Worm (Caenorhabditis elegans) whole organism, L2 larva: ENCODE results near the gene ZK938.11.

Experiments
- C34F6.9 ChIP-seq: fragments of 150-350 bp; optimal IDR thresholded peaks from 2 replicates; lab custom pipeline; 2014; ENCODE audit warnings: missing biosample characterization, missing genetic modification characterization
- F13H6.1 ChIP-seq: sonication (generic microtip); optimal IDR thresholded peaks from 2 replicates; lab custom pipeline; 2016; ENCODE audit warnings: missing genetic modification characterization, missing compliant biosample characterization
- R02D3.7 ChIP-seq: fragments of 150-350 bp; optimal IDR thresholded peaks from 2 replicates; lab custom pipeline; 2014; ENCODE audit warnings: missing biosample characterization, missing genetic modification characterization
- ZK546.5 ChIP-seq: sonication (generic microtip); optimal IDR thresholded peaks from 2 replicates; lab custom pipeline; 2017; ENCODE audit warnings: missing biosample characterization, missing genetic modification characterization
- aly-2 ChIP-seq: fragments of 150-350 bp; optimal IDR thresholded peaks from 2 replicates; lab custom pipeline; 2014; ENCODE audit warnings: missing biosample characterization, missing genetic modification characterization
- ama-1 ChIP-seq: fragments of 150-350 bp; optimal IDR thresholded peaks from 2 replicates; lab custom pipeline; 2018; ENCODE audit warnings: inconsistent platforms
- blmp-1 ChIP-seq: sonication (generic microtip); optimal IDR thresholded peaks from 2 replicates; lab custom pipeline; 2017; ENCODE audit warnings: missing genetic modification characterization, mild to moderate bottlenecking, missing compliant biosample characterization, antibody characterized with exemption, moderate library complexity; ENCODE audit not compliant: insufficient read depth
- ceh-16 ChIP-seq: fragments of 150-350 bp; optimal IDR thresholded peaks from 2 replicates; lab custom pipeline; 2014; ENCODE audit warnings: missing biosample characterization, missing genetic modification characterization
- ceh-82 ChIP-seq: fragments of 150-350 bp; optimal IDR thresholded peaks from 2 replicates; lab custom pipeline; 2014; ENCODE audit warnings: missing biosample characterization, missing genetic modification characterization
- dmd-4 ChIP-seq: sonication (generic microtip); optimal IDR thresholded peaks from 2 replicates; lab custom pipeline; 2017; ENCODE audit warnings: missing biosample characterization, missing genetic modification characterization
- egl-27 ChIP-seq: sonication (generic microtip); optimal IDR thresholded peaks from 3 replicates; lab custom pipeline; 2017; ENCODE audit warnings: missing biosample characterization, missing genetic modification reagents, missing genetic modification characterization
- elt-1 ChIP-seq: fragments of 150-350 bp; optimal IDR thresholded peaks from 2 replicates; lab custom pipeline; 2014; ENCODE audit warnings: missing biosample characterization, missing genetic modification characterization
- elt-3 ChIP-seq: sonication (generic microtip); optimal IDR thresholded peaks from 2 replicates; lab custom pipeline; 2017; ENCODE audit warnings: missing biosample characterization, missing genetic modification characterization
- fos-1 ChIP-seq: fragments of 150-350 bp; optimal IDR thresholded peaks from 2 replicates; lab custom pipeline; 2014; ENCODE audit warnings: missing biosample characterization, missing genetic modification characterization
- gmeb-1 ChIP-seq: fragments of 150-350 bp; optimal IDR thresholded peaks from 2 replicates; lab custom pipeline; 2014; ENCODE audit warnings: missing biosample characterization, missing genetic modification characterization
- lin-13 ChIP-seq: fragments of 150-350 bp; optimal IDR thresholded peaks from 2 replicates; lab custom pipeline; 2014; ENCODE audit warnings: missing biosample characterization, missing genetic modification reagents, missing genetic modification characterization
- lsy-2 ChIP-seq, 2 experiments: fragments of 150-350 bp in 1 of 2; sonication (generic microtip) in 1 of 2; optimal IDR thresholded peaks; 2 replicates each; lab custom pipeline; 2014 to 2017; ENCODE audit warnings: missing biosample characterization in 2 of 2, missing genetic modification characterization in 2 of 2
- mab-5 ChIP-seq: fragments of 150-350 bp; optimal IDR thresholded peaks from 2 replicates; lab custom pipeline; 2014; ENCODE audit warnings: missing biosample characterization, missing genetic modification characterization
- nhr-10 ChIP-seq: sonication (generic microtip); optimal IDR thresholded peaks from 2 replicates; lab custom pipeline; 2017; ENCODE audit warnings: missing biosample characterization, missing genetic modification characterization
- nhr-11 ChIP-seq: fragments of 150-350 bp; optimal IDR thresholded peaks from 2 replicates; lab custom pipeline; 2014; ENCODE audit warnings: missing biosample characterization, missing genetic modification characterization
- nhr-12 ChIP-seq: fragments of 150-350 bp; optimal IDR thresholded peaks from 2 replicates; lab custom pipeline; 2014; ENCODE audit warnings: missing biosample characterization, missing genetic modification characterization
- nhr-21 ChIP-seq: fragments of 150-350 bp; optimal IDR thresholded peaks from 2 replicates; lab custom pipeline; 2014; ENCODE audit warnings: missing biosample characterization, missing genetic modification characterization
- nhr-237 ChIP-seq: fragments of 150-350 bp; optimal IDR thresholded peaks from 2 replicates; lab custom pipeline; 2014; ENCODE audit warnings: missing biosample characterization, missing genetic modification characterization
- nhr-25 ChIP-seq: fragments of 150-350 bp; sonication (generic microtip); optimal IDR thresholded peaks from 3 replicates; lab custom pipeline; 2014; ENCODE audit warnings: missing biosample characterization, missing genetic modification characterization
- nhr-6 ChIP-seq: fragments of 150-350 bp; optimal IDR thresholded peaks from 2 replicates; lab custom pipeline; 2014; ENCODE audit warnings: missing biosample characterization, missing genetic modification characterization
- nhr-77 ChIP-seq: fragments of 150-350 bp; optimal IDR thresholded peaks from 2 replicates; lab custom pipeline; 2014; ENCODE audit warnings: missing biosample characterization, missing genetic modification characterization
- peb-1 ChIP-seq: fragments of 150-350 bp; optimal IDR thresholded peaks from 2 replicates; lab custom pipeline; 2014; ENCODE audit warnings: missing biosample characterization, missing genetic modification characterization
- sem-4 ChIP-seq: fragments of 150-350 bp; optimal IDR thresholded peaks from 2 replicates; lab custom pipeline; 2014; ENCODE audit warnings: missing biosample characterization, missing genetic modification reagents, missing genetic modification characterization
- skn-1 ChIP-seq: sonication (generic microtip); optimal IDR thresholded peaks from 2 replicates; lab custom pipeline; 2017; ENCODE audit warnings: missing biosample characterization, missing genetic modification characterization
- sma-3 ChIP-seq: sonication (generic microtip); optimal IDR thresholded peaks from 2 replicates; lab custom pipeline; 2016; ENCODE audit warnings: missing genetic modification reagents, missing genetic modification characterization, missing compliant biosample characterization
- sma-9 ChIP-seq, 2 experiments: fragments of 150-350 bp in 1 of 2; sonication (generic microtip) in 1 of 2; optimal IDR thresholded peaks; 2 replicates each; lab custom pipeline; 2014 to 2016; ENCODE audit warnings: missing genetic modification characterization in 2 of 2, mild to moderate bottlenecking in 1 of 2, missing biosample characterization in 1 of 2, missing compliant biosample characterization in 1 of 2, missing genetic modification reagents in 1 of 2, moderate library complexity in 1 of 2
- snpc-4 ChIP-seq: fragments of 150-350 bp; optimal IDR thresholded peaks from 2 replicates; lab custom pipeline; 2014; ENCODE audit warnings: missing biosample characterization, missing genetic modification characterization
- unc-55 ChIP-seq: fragments of 150-350 bp; sonication (generic microtip); optimal IDR thresholded peaks from 3 replicates; lab custom pipeline; 2014; ENCODE audit warnings: missing biosample characterization, missing genetic modification reagents, missing genetic modification characterization
- ztf-1 ChIP-seq: fragments of 200-800 bp; sonication (Bioruptor generic); conservative IDR thresholded peaks from 2 replicates; pipeline ENCODE4 v1.3.6; 2022; ENCODE audit warnings: missing genetic modification characterization, missing compliant biosample characterization
- ztf-11 ChIP-seq: sonication (generic microtip); optimal IDR thresholded peaks from 2 replicates; lab custom pipeline; 2017; ENCODE audit warnings: missing biosample characterization, missing genetic modification characterization
- ztf-4 ChIP-seq: fragments of 150-350 bp; optimal IDR thresholded peaks from 2 replicates; lab custom pipeline; 2014; ENCODE audit warnings: missing biosample characterization, missing genetic modification characterization

Gene ZK938.11

DNA sequence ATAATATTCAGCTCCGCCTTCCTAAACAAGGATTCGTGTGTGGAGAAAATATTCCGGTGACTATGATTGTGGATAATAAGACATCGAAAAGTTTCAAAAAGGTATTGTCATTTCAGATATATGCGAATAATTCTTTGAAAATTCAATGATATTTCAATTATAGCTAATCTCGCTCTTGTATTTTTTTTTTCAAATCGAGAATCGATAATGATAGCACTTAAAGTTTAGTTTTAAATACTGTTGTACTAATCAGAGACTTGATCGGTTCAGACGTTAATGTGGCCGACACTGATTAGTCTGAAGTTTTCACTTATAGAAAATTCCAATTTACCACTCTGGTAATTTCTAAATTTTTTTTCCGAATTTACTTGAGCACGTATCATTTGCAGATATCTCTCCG is 4.3 kb downstream of the ZK938.11 start:
- no peak for TF ChIP-seq C34F6.9

DNA sequence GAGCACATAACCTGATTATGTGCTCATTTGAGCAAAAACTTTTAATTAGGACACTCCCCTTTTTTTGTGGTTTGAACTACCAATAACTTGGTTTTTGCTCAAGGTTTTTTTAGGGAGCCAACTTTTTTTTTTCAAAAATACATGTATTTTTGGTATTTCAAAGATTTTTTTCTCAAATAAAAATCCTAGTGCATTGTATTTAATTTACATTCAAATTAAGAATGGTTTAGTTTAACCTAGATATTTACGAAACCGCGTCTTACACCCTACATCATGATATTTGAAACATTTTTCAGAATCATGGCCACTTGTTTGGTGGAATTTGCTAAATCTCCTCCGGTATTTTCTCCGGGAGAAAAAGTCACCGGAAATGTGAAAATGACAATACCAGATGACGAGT is 5.3 kb downstream of the ZK938.11 start, which contains the start of gene arrd-5:
Gene arrd-5, plus strand, starts transcription at position 301 of the 400 bp plus-strand sequence.
- TF ChIP-seq snpc-4 (tag; lab: Kevin White, UChicago) (no peak), nhr-77 (no peak), lin-13 (GFP tag; lab: Kevin White, UChicago) (no peak), elt-3 (tag; lab: Kevin White, UChicago) (no peak), skn-1 (tag; lab: Kevin White, UChicago) (no peak), ceh-82 (no peak), aly-2 (no peak), nhr-6 (no peak)

DNA sequence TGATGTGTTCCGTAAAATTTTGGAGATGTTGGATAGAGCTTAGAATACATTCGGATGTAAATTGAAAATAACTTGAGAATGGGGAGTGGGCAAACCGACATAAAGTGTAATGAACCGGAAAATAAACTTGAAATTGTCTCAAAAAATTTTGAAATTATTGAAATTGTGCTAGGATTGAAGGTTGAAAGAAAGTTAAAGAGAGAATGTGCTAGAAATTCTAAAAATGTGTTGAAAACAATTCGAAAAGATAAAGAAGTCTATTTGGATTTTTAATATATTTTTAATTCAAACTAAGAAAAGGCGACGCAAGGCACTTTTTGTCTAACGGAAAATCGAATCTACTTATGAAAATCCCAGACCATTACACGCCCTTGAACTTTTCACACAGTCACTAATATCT is 6.4 kb downstream of the ZK938.11 start, which contains the start of gene ZK938.3:
Gene ZK938.3, minus strand, starts transcription at position 101 of the 400 bp plus-strand sequence.
- no peak for TF ChIP-seq nhr-25 (tag; lab: Kevin White, UChicago)
- TF ChIP-seq ZK546.5, result no peak
- no peak for TF ChIP-seq aly-2
- no peak for TF ChIP-seq skn-1 (tag; lab: Kevin White, UChicago)
- no peak for TF ChIP-seq egl-27
- no peak for TF ChIP-seq nhr-6
- TF ChIP-seq R02D3.7 (tag; lab: Kevin White, UChicago), result no peak

ce11 chrII:9831033-9831432 is 9.2 kb downstream of the ZK938.11 start, which contains the start of gene ZK938.12:
Gene ZK938.12 (plus strand): TSS chrII:9831333.
- TF ChIP-seq nhr-11 (tag; lab: Kevin White, UChicago), result no peak

DNA sequence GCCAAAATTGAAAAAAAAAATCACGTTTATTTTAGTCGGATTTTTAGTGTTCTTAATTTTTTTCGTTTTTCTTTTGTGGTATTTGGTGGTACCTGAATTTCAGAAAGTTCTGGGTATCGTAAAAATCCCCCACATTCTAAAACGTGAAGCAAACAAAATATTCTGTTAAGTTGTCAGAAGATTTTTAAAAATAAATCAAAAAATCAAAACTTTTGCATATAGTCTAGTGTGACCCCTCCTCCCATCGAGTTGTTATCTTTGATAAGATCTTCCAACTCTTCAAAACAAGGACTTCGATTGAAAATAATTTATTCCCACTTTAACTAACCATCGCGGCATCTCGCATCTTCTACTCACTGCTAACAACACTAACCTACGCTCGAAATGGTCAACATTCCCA is 11.1 kb downstream of the ZK938.11 start, which contains the start of gene ZK938.1:
Gene ZK938.1, plus strand, starts transcription at position 301 of the 400 bp plus-strand sequence.
- no peak for TF ChIP-seq C34F6.9

DNA sequence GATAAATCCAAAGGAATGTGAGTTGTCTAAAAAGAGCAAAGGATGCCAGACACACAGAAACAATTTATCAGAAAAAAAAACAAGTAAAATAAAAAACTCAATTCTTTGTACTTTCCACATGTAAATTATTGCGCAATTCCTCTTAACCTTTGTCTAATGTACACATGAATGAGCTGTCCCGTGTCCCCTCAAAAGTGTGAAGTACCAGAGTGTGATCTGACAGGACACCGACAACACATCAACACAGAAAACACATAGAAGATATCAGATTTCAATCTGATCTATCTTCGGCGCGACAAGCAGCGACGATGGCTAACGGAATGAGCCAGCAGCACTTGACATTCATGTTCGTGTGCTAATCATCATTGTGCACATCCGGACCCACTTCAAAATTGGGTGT is 11.7 kb downstream of the ZK938.11 start:
- no peak for TF ChIP-seq ceh-82
- no peak for TF ChIP-seq nhr-237 (tag; lab: Kevin White, UChicago)
- no peak for TF ChIP-seq dmd-4 (tag; lab: Kevin White, UChicago)
- TF ChIP-seq sem-4 (tag; lab: Kevin White, UChicago), result no peak
- TF ChIP-seq nhr-6, result no peak
- no peak for TF ChIP-seq nhr-12 (tag; lab: Kevin White, UChicago)
- no peak for TF ChIP-seq mab-5

- no peak for TF ChIP-seq sma-3 (GFP tag; lab: Kevin White, UChicago)
- no peak for TF ChIP-seq snpc-4 (tag; lab: Kevin White, UChicago)
- no peak for TF ChIP-seq unc-55
- no peak for TF ChIP-seq ceh-16 (tag; lab: Kevin White, UChicago)
- TF ChIP-seq peb-1 (tag; lab: Kevin White, UChicago), result no peak
- no peak for TF ChIP-seq nhr-10 (tag; lab: Kevin White, UChicago)
- no peak for TF ChIP-seq nhr-11 (tag; lab: Kevin White, UChicago)
- no peak for TF ChIP-seq nhr-6
- TF ChIP-seq gmeb-1 (tag; lab: Kevin White, UChicago), result no peak
- no peak for TF ChIP-seq ceh-82
- TF ChIP-seq dmd-4 (tag; lab: Kevin White, UChicago), result no peak
- TF ChIP-seq ztf-11 (tag; lab: Kevin White, UChicago), result no peak
- no peak for TF ChIP-seq nhr-12 (tag; lab: Kevin White, UChicago)
- no peak for TF ChIP-seq ama-1 (lab: Kevin White, UChicago)
- TF ChIP-seq R02D3.7 (tag; lab: Kevin White, UChicago), result no peak
- TF ChIP-seq sem-4 (tag; lab: Kevin White, UChicago), result no peak
- TF ChIP-seq nhr-237 (tag; lab: Kevin White, UChicago), result no peak
- TF ChIP-seq, all 48 proteins: peak for 0
Measured at ce11 chrII:9827852-9828251, 12.4 kb downstream of the ZK938.11 start, which contains the start of gene eyg-1. Gene eyg-1 (minus strand): TSS chrII:9827952.

DNA sequence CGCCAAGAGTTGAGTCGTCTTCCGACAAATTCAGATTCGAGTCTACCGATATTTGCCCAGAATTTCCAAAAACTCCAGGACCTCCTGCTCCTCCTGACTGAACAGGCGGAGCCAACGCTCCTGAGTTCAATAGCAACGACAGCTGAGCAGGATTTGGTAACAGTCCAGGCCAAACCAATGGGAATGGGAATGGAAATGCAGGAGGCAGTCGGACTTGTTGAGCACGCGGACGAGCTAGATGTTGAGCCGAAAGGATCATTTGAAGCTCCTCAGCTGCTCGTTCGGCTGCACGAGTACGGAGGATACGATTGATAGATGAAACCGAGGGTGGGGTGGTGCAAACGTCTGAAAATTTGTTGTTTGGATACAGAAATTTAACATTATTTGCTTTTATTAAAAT is 13.3 kb downstream of the ZK938.11 start:
- TF ChIP-seq ztf-4 (tag; lab: Kevin White, UChicago), result no peak
- no peak for TF ChIP-seq unc-55
- no peak for TF ChIP-seq nhr-11 (tag; lab: Kevin White, UChicago)
- no peak for TF ChIP-seq sma-9 (GFP tag; optimal IDR thresholded peaks at IDR 0.05; lab: Kevin White, UChicago)
- TF ChIP-seq sma-9 (tag; optimal IDR thresholded peaks at IDR 0.05; lab: Kevin White, UChicago), result no peak
- no peak for TF ChIP-seq nhr-21 (tag; lab: Kevin White, UChicago)
- no peak for TF ChIP-seq lsy-2 (tag; optimal IDR thresholded peaks at IDR 0.05; lab: Kevin White, UChicago)
- no peak for TF ChIP-seq blmp-1 (tag; lab: Kevin White, UChicago)
- TF ChIP-seq C34F6.9, result no peak
- no peak for TF ChIP-seq elt-1
- no peak for TF ChIP-seq fos-1 (tag; lab: Kevin White, UChicago)
- TF ChIP-seq ztf-1 (GFP tag; lab: Robert Waterston, UW), result no peak
- TF ChIP-seq nhr-6, result no peak
- TF ChIP-seq nhr-237 (tag; lab: Kevin White, UChicago), result no peak
- no peak for TF ChIP-seq lin-13 (GFP tag; lab: Kevin White, UChicago)
- TF ChIP-seq snpc-4 (tag; lab: Kevin White, UChicago), result no peak
- no peak for TF ChIP-seq dmd-4 (tag; lab: Kevin White, UChicago)
- no peak for TF ChIP-seq gmeb-1 (tag; lab: Kevin White, UChicago)
- TF ChIP-seq ama-1 (lab: Kevin White, UChicago), result no peak
- no peak for TF ChIP-seq elt-3 (tag; lab: Kevin White, UChicago)
- TF ChIP-seq F13H6.1 (tag; lab: Kevin White, UChicago), result no peak
